Worm (Caenorhabditis elegans): ENCODE results near the gene C23G10.2.

The C23G10.2 gene

ce11 chrIII:6231880-6232279 is 24.0 kb downstream of the C23G10.2 start:
- no peak for TF ChIP-seq sox-4 (tag; optimal IDR thresholded peaks at IDR 0.05)
- TF ChIP-seq elt-2 (tag; optimal IDR thresholded peaks at IDR 0.05), result peak; percentile 85

ce11 chrIII:6236649-6237048 is 28.8 kb downstream of the C23G10.2 start, which contains the start of gene T12A2.21:
Gene T12A2.21, minus strand, starts transcription at chrIII:6236749.
- TF ChIP-seq sox-2 (GFP tag; IDR thresholded peaks at IDR 0.05) (no peak), ceh-2 (tag; optimal IDR thresholded peaks at IDR 0.05) (no peak), dmd-4 (tag; optimal IDR thresholded peaks at IDR 0.05; ENCODE audit: borderline replicate concordance) (no peak), hlh-13 (GFP tag; optimal IDR thresholded peaks at IDR 0.05) (no peak), nhr-232 (tag; optimal IDR thresholded peaks at IDR 0.05) (no peak), K09A11.1 (tag; optimal IDR thresholded peaks at IDR 0.05; ENCODE audit: insufficient read depth) (no peak), ceh-31 (tag; optimal IDR thresholded peaks at IDR 0.05) (no peak), tbx-2 (tag; optimal IDR thresholded peaks at IDR 0.05) (no peak), pros-1 (tag; optimal IDR thresholded peaks at IDR 0.05) (no peak), gmeb-2 (tag; optimal IDR thresholded peaks at IDR 0.05) (no peak), unc-55 (GFP tag; optimal IDR thresholded peaks at IDR 0.05) (no peak), fkh-6 (tag; optimal IDR thresholded peaks at IDR 0.05) (no peak), fax-1 (tag; optimal IDR thresholded peaks at IDR 0.05) (no peak), lin-11 (tag; optimal IDR thresholded peaks at IDR 0.05) (no peak), nfya-1 (tag; optimal IDR thresholded peaks at IDR 0.05) (no peak), F13H6.1 (tag; optimal IDR thresholded peaks at IDR 0.05) (no peak)

ce11 chrIII:6240528-6240927 is 32.7 kb downstream of the C23G10.2 start, which contains the start of gene T12A2.3:
Gene T12A2.3, plus strand, starts transcription at chrIII:6240828.
- no peak for TF ChIP-seq pat-9 (tag; optimal IDR thresholded peaks at IDR 0.05)
- no peak for TF ChIP-seq ztf-16 (tag; optimal IDR thresholded peaks at IDR 0.05)
- TF ChIP-seq K02D7.2 (tag; optimal IDR thresholded peaks at IDR 0.05), result no peak
- TF ChIP-seq rnt-1 (tag; optimal IDR thresholded peaks at IDR 0.05), result no peak
- no peak for TF ChIP-seq ama-1 (optimal IDR thresholded peaks at IDR 0.05)
- no peak for TF ChIP-seq ceh-24 (tag; optimal IDR thresholded peaks at IDR 0.05)
- no peak for TF ChIP-seq ceh-34 (tag; optimal IDR thresholded peaks at IDR 0.05)
- no peak for TF ChIP-seq fax-1 (tag; optimal IDR thresholded peaks at IDR 0.05)
- no peak for TF ChIP-seq ets-4 (tag; optimal IDR thresholded peaks at IDR 0.05)
- TF ChIP-seq ahr-1 (tag; optimal IDR thresholded peaks at IDR 0.05), result no peak
- no peak for TF ChIP-seq madf-2 (tag; optimal IDR thresholded peaks at IDR 0.05)
- TF ChIP-seq dve-1 (tag; optimal IDR thresholded peaks at IDR 0.05), result no peak
- no peak for TF ChIP-seq sox-4 (tag; optimal IDR thresholded peaks at IDR 0.05)
- no peak for TF ChIP-seq pag-3 (tag; optimal IDR thresholded peaks at IDR 0.05; ENCODE audit: borderline replicate concordance)
- no peak for TF ChIP-seq zip-5 (tag; optimal IDR thresholded peaks at IDR 0.05)

- TF ChIP-seq K02D7.2 (tag; optimal IDR thresholded peaks at IDR 0.05), result no peak
- TF ChIP-seq hlh-15 (tag; optimal IDR thresholded peaks at IDR 0.05), result no peak
- no peak for TF ChIP-seq npax-4 (tag; optimal IDR thresholded peaks at IDR 0.05)
- no peak for TF ChIP-seq ref-2 (tag; optimal IDR thresholded peaks at IDR 0.05)
- TF ChIP-seq ama-1 (optimal IDR thresholded peaks at IDR 0.05), result no peak
- no peak for TF ChIP-seq hlh-30 (tag; optimal IDR thresholded peaks at IDR 0.05; ENCODE audit: insufficient read depth)
- TF ChIP-seq ahr-1 (tag; optimal IDR thresholded peaks at IDR 0.05), result no peak
- TF ChIP-seq ceh-31 (tag; optimal IDR thresholded peaks at IDR 0.05), result no peak
- no peak for TF ChIP-seq C38D4.7 (GFP tag; optimal IDR thresholded peaks at IDR 0.05)
Observed at ce11 chrIII:6245728-6246127, 37.9 kb downstream of the C23G10.2 start, which contains the start of gene bcas-2. Gene bcas-2, minus strand, starts transcription at chrIII:6245828.

Data from whole organism, late embryonic.